Worm (Caenorhabditis elegans) whole organism, L4 larva: ENCODE data around the gene ttr-20.

Experiments
- F10B5.3 ChIP-seq: sonication (generic microtip); optimal IDR thresholded peaks from 2 replicates; lab custom pipeline; 2016; ENCODE audit warnings: mild to moderate bottlenecking, missing genetic modification characterization, missing compliant biosample characterization
- F37D6.2 ChIP-seq: sonication (generic microtip); optimal IDR thresholded peaks from 2 replicates; lab custom pipeline; 2016; ENCODE audit warnings: mild to moderate bottlenecking, missing genetic modification characterization, missing compliant biosample characterization
- F44E2.7 ChIP-seq: fragments of 200-800 bp; sonication (Bioruptor generic); IDR thresholded peaks from 2 replicates; pipeline ENCODE4 v2.1.2; 2022; ENCODE audit warnings: missing genetic modification characterization, missing compliant biosample characterization
- F49E8.2 ChIP-seq: sonication (generic microtip); optimal IDR thresholded peaks from 2 replicates; lab custom pipeline; 2016; ENCODE audit warnings: missing compliant biosample characterization, mild to moderate bottlenecking, missing genetic modification characterization, borderline replicate concordance
- T20F7.1 ChIP-seq: fragments of 200-800 bp; sonication (Bioruptor generic); optimal IDR thresholded peaks from 2 replicates; lab custom pipeline; 2018; ENCODE audit warnings: mild to moderate bottlenecking, missing genetic modification characterization, missing compliant biosample characterization
- T26A8.4 ChIP-seq: fragments of 200-800 bp; sonication (Bioruptor generic); IDR thresholded peaks from 2 replicates; pipeline ENCODE4 v1.3.6; 2022; ENCODE audit warnings: missing genetic modification characterization, missing compliant biosample characterization
- Y5F2A.4 ChIP-seq: fragments of 200-800 bp; sonication (Bioruptor generic); optimal IDR thresholded peaks from 2 replicates; lab custom pipeline; 2018; ENCODE audit warnings: mild to moderate bottlenecking, missing genetic modification characterization, missing compliant biosample characterization
- aha-1 ChIP-seq: fragments of 150-350 bp; peaks from one replicate; lab custom pipeline; 2014; ENCODE audit warnings: missing biosample characterization, missing genetic modification characterization
- arid-1 ChIP-seq: fragments of 200-800 bp; sonication (Bioruptor generic); conservative IDR thresholded peaks from 2 replicates; pipeline ENCODE4 v1.3.6; 2022; ENCODE audit warnings: missing genetic modification reagents, missing genetic modification characterization, missing compliant biosample characterization
- attf-4 ChIP-seq: sonication (generic microtip); optimal IDR thresholded peaks from 3 replicates; lab custom pipeline; 2017; ENCODE audit warnings: missing biosample characterization, missing genetic modification characterization
- ceh-32 ChIP-seq: sonication (generic microtip); optimal IDR thresholded peaks from 2 replicates; lab custom pipeline; 2016; ENCODE audit warnings: mild to moderate bottlenecking, missing genetic modification characterization, missing compliant biosample characterization; ENCODE audit not compliant: poor library complexity
- ceh-82 ChIP-seq: sonication (generic microtip); optimal IDR thresholded peaks from 2 replicates; lab custom pipeline; 2017; ENCODE audit warnings: missing biosample characterization, missing genetic modification characterization
- cey-2 ChIP-seq: sonication (generic microtip); optimal IDR thresholded peaks from 3 replicates; lab custom pipeline; 2017; ENCODE audit warnings: missing genetic modification characterization, mild to moderate bottlenecking, missing compliant biosample characterization, antibody characterized with exemption, borderline replicate concordance; ENCODE audit not compliant: insufficient read depth
- daf-16 ChIP-seq, 3 experiments: sonication (generic microtip); optimal IDR thresholded peaks; 2 replicates each; lab custom pipeline; 2016 to 2017; ENCODE audit warnings: missing genetic modification characterization in 3 of 3, missing genetic modification reagents in 3 of 3, mild to moderate bottlenecking in 2 of 3, missing compliant biosample characterization in 2 of 3, missing biosample characterization in 1 of 3, moderate library complexity in 1 of 3
- daf-8 ChIP-seq: fragments of 200-800 bp; sonication (Bioruptor generic); IDR thresholded peaks from 2 replicates; pipeline ENCODE4 v1.3.6; 2022; ENCODE audit warnings: missing genetic modification characterization, missing compliant biosample characterization
- dmd-6 ChIP-seq: fragments of 200-800 bp; sonication (Bioruptor generic); IDR thresholded peaks from 2 replicates; pipeline ENCODE4 v1.3.6; 2022; ENCODE audit warnings: missing genetic modification reagents, missing genetic modification characterization, missing compliant biosample characterization
- dmd-8 ChIP-seq: fragments of 200-800 bp; sonication (Bioruptor generic); IDR thresholded peaks from 2 replicates; pipeline ENCODE4 v1.3.6; 2022; ENCODE audit warnings: missing genetic modification characterization, missing compliant biosample characterization
- duxl-1 ChIP-seq: sonication (generic microtip); optimal IDR thresholded peaks from 2 replicates; lab custom pipeline; 2016; ENCODE audit warnings: mild to moderate bottlenecking, missing genetic modification characterization, moderate library complexity, missing compliant biosample characterization; ENCODE audit not compliant: poor library complexity
- dve-1 ChIP-seq: sonication (generic microtip); optimal IDR thresholded peaks from 2 replicates; lab custom pipeline; 2017; ENCODE audit warnings: antibody characterized with exemption, mild to moderate bottlenecking, missing genetic modification characterization, missing compliant biosample characterization; ENCODE audit not compliant: insufficient read depth
- fkh-10 ChIP-seq: fragments of 150-350 bp; optimal IDR thresholded peaks from 2 replicates; lab custom pipeline; 2014; ENCODE audit warnings: missing biosample characterization, missing genetic modification reagents, missing genetic modification characterization
- fos-1 ChIP-seq: fragments of 150-350 bp; optimal IDR thresholded peaks from 2 replicates; lab custom pipeline; 2014; ENCODE audit warnings: missing biosample characterization, missing genetic modification characterization
- hif-1 ChIP-seq, 2 experiments: sonication (generic microtip); optimal IDR thresholded peaks; 2 replicates each; lab custom pipeline; 2016 to 2017; ENCODE audit warnings: missing compliant biosample characterization in 2 of 2, missing genetic modification characterization in 2 of 2, missing genetic modification reagents in 2 of 2, missing genotype in 2 of 2, mild to moderate bottlenecking in 1 of 2
- hlh-11 ChIP-seq: fragments of 200-800 bp; sonication (Bioruptor generic); optimal IDR thresholded peaks from 2 replicates; lab custom pipeline; 2018; ENCODE audit warnings: mild to moderate bottlenecking, missing genetic modification characterization, missing compliant biosample characterization
- hlh-30 ChIP-seq: sonication (generic microtip); optimal IDR thresholded peaks from 2 replicates; lab custom pipeline; 2017; ENCODE audit warnings: antibody characterized with exemption, mild to moderate bottlenecking, missing genetic modification characterization, missing compliant biosample characterization; ENCODE audit not compliant: insufficient read depth
- lin-13 ChIP-seq: fragments of 150-350 bp; optimal IDR thresholded peaks from 2 replicates; lab custom pipeline; 2014; ENCODE audit warnings: missing biosample characterization, missing genetic modification reagents, missing genetic modification characterization
- lin-38 ChIP-seq: fragments of 200-800 bp; sonication (Bioruptor generic); IDR thresholded peaks from 2 replicates; pipeline ENCODE4 v1.3.6; 2022; ENCODE audit warnings: missing genetic modification reagents, missing genetic modification characterization, missing compliant biosample characterization
- mdl-1 ChIP-seq, 2 experiments: fragments of 150-350 bp in 1 of 2; sonication (generic microtip) in 1 of 2; optimal IDR thresholded peaks; 2 replicates each; lab custom pipeline; 2014 to 2017; ENCODE audit warnings: missing biosample characterization in 2 of 2, missing genetic modification characterization in 2 of 2
- mep-1 ChIP-seq: fragments of 150-350 bp; sonication (generic microtip); optimal IDR thresholded peaks from 3 replicates; lab custom pipeline; 2014; ENCODE audit warnings: missing biosample characterization, missing genetic modification characterization
- mes-2 ChIP-seq: sonication (generic microtip); optimal IDR thresholded peaks from 2 replicates; lab custom pipeline; 2016; ENCODE audit warnings: missing genotype, mild to moderate bottlenecking, missing genetic modification characterization, missing compliant biosample characterization; ENCODE audit not compliant: poor library complexity, severe bottlenecking
- mxl-3 ChIP-seq: fragments of 200-800 bp; sonication (Bioruptor generic); optimal IDR thresholded peaks from 2 replicates; lab custom pipeline; 2018; ENCODE audit warnings: mild to moderate bottlenecking, missing genetic modification characterization, missing compliant biosample characterization
- nhr-10 ChIP-seq: fragments of 150-350 bp; optimal IDR thresholded peaks from 2 replicates; lab custom pipeline; 2014; ENCODE audit warnings: missing biosample characterization, missing genetic modification characterization
- nhr-111 ChIP-seq: fragments of 200-800 bp; sonication (Bioruptor generic); optimal IDR thresholded peaks from 2 replicates; lab custom pipeline; 2018; ENCODE audit warnings: mild to moderate bottlenecking, missing genetic modification characterization, missing compliant biosample characterization
- nhr-237 ChIP-seq: sonication (generic microtip); optimal IDR thresholded peaks from 2 replicates; lab custom pipeline; 2017; ENCODE audit warnings: missing biosample characterization, missing genetic modification characterization
- nhr-25 ChIP-seq: sonication (generic microtip); optimal IDR thresholded peaks from 2 replicates; lab custom pipeline; 2017; ENCODE audit warnings: missing genetic modification characterization, mild to moderate bottlenecking, missing compliant biosample characterization, antibody characterized with exemption, moderate library complexity, borderline replicate concordance; ENCODE audit not compliant: insufficient read depth
- nhr-28 ChIP-seq: fragments of 150-350 bp; optimal IDR thresholded peaks from 2 replicates; lab custom pipeline; 2014; ENCODE audit warnings: missing biosample characterization, missing genetic modification characterization
- nhr-48 ChIP-seq: sonication (generic microtip); optimal IDR thresholded peaks from 2 replicates; lab custom pipeline; 2016; ENCODE audit warnings: mild to moderate bottlenecking, missing genetic modification characterization, missing compliant biosample characterization
- rbr-2 ChIP-seq: sonication (generic microtip); optimal IDR thresholded peaks from 2 replicates; lab custom pipeline; 2016; ENCODE audit warnings: missing genotype, missing genetic modification characterization, missing compliant biosample characterization
- saeg-2 ChIP-seq: fragments of 200-800 bp; sonication (Bioruptor generic); IDR thresholded peaks from 2 replicates; pipeline ENCODE4 v1.3.6; 2022; ENCODE audit warnings: missing genetic modification reagents, missing genetic modification characterization, missing compliant biosample characterization
- set-16 ChIP-seq: fragments of 200-800 bp; sonication (Bioruptor generic); IDR thresholded peaks from 2 replicates; pipeline ENCODE4 v1.3.6; 2022; ENCODE audit warnings: missing genetic modification reagents, missing genetic modification characterization, missing compliant biosample characterization
- skn-1 ChIP-seq: fragments of 150-350 bp; optimal IDR thresholded peaks from 2 replicates; lab custom pipeline; 2014; ENCODE audit warnings: missing biosample characterization, missing genetic modification characterization
- spr-3 ChIP-seq: fragments of 200-800 bp; sonication (Bioruptor generic); optimal IDR thresholded peaks from 2 replicates; lab custom pipeline; 2018; ENCODE audit warnings: mild to moderate bottlenecking, missing genetic modification characterization, missing compliant biosample characterization
- tra-1 ChIP-seq: fragments of 200-800 bp; sonication (Bioruptor generic); IDR thresholded peaks from 2 replicates; pipeline ENCODE4 v1.3.6; 2022; ENCODE audit warnings: missing genetic modification reagents, missing genetic modification characterization, missing compliant biosample characterization
- unc-62 ChIP-seq, 3 experiments: fragments of 150-350 bp in 1 of 3; sonication (generic microtip); optimal IDR thresholded peaks in 2 of 3; peaks in 1 of 3; 1 replicate in 1 of 3; 2 replicates in 2 of 3; lab custom pipeline; 2014 to 2017; ENCODE audit warnings: missing biosample characterization in 3 of 3, missing genetic modification characterization in 3 of 3, missing genetic modification reagents in 3 of 3, missing genotype in 1 of 3
- zfp-2 ChIP-seq: sonication (generic microtip); optimal IDR thresholded peaks from 2 replicates; lab custom pipeline; 2016; ENCODE audit warnings: mild to moderate bottlenecking, missing genetic modification characterization, missing compliant biosample characterization
- zip-2 ChIP-seq: fragments of 150-350 bp; optimal IDR thresholded peaks from 2 replicates; lab custom pipeline; 2014; ENCODE audit warnings: missing biosample characterization, missing genetic modification characterization
- ztf-11 ChIP-seq: fragments of 150-350 bp; optimal IDR thresholded peaks from 2 replicates; lab custom pipeline; 2014; ENCODE audit warnings: missing biosample characterization, missing genetic modification characterization

Gene ttr-20

DNA sequence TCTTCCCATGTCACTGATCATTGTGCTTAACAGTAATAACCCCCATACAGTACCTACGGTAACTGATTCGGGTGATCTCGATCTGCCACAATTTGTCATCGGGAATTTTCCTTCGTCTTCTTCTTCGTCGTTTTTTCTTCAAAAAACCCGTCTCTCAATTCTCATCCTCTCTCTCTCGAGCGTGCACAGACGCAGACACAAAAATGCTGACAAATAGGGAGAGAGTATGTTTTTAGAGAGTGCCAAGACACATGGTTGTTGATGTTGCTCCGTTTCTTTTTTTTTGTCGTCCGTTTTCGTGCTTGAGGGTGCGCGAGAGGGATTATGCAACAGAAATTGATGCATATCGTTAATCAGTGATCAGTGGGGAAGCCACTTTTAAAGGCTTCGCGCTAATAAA is 31.2 kb upstream of the ttr-20 start (continued):
- no peak for TF ChIP-seq arid-1 (GFP tag; lab: Robert Waterston, UW)
- TF ChIP-seq duxl-1 (tag; lab: Kevin White, UChicago) = peak; percentile 18
- peak; percentile 80 for TF ChIP-seq hlh-11 (tag; lab: Kevin White, UChicago)
- TF ChIP-seq cey-2 = no peak
- peak; percentile 60 for TF ChIP-seq nhr-10 (tag; lab: Kevin White, UChicago)
- peak; percentile 28 for TF ChIP-seq fkh-10 (GFP tag; lab: Kevin White, UChicago)
- no peak for TF ChIP-seq nhr-237 (tag; lab: Kevin White, UChicago)
- TF ChIP-seq skn-1 (tag; lab: Kevin White, UChicago) = no peak
- TF ChIP-seq F37D6.2 (tag; lab: Kevin White, UChicago) = no peak
- TF ChIP-seq ceh-32 (tag; lab: Kevin White, UChicago) = no peak
- TF ChIP-seq zfp-2 = no peak
- TF ChIP-seq rbr-2 (tag; lab: Kevin White, UChicago) = peak; percentile 46
- TF ChIP-seq zip-2 (tag; lab: Kevin White, UChicago) = no peak
- TF ChIP-seq spr-3 = no peak
- TF ChIP-seq F10B5.3 (tag; lab: Kevin White, UChicago) = no peak
- TF ChIP-seq daf-8 = no peak
- no peak for TF ChIP-seq nhr-111 (GFP tag; lab: Kevin White, UChicago)
- TF ChIP-seq lin-38 (GFP tag; lab: Robert Waterston, UW) = 0 out of 2 replicates have a peak, but pooled peaks have one; percentile 33
- peak; percentile 9 for TF ChIP-seq lin-13 (GFP tag; lab: Kevin White, UChicago)
- no peak for TF ChIP-seq attf-4 (tag; lab: Kevin White, UChicago)
- TF ChIP-seq tra-1 = no peak
- TF ChIP-seq ceh-82 = no peak
- TF ChIP-seq ztf-11 (tag; lab: Kevin White, UChicago) = no peak
- no peak for TF ChIP-seq T20F7.1 (GFP tag; lab: Kevin White, UChicago)
- no peak for TF ChIP-seq T26A8.4
- TF ChIP-seq fos-1 (tag; lab: Kevin White, UChicago) = no peak
- TF ChIP-seq hif-1 (tag; optimal IDR thresholded peaks at IDR 0.05; lab: Kevin White, UChicago) = peak in 1 of 2 experiments; percentile 57
- no peak for TF ChIP-seq Y5F2A.4 (GFP tag; lab: Kevin White, UChicago)

DNA sequence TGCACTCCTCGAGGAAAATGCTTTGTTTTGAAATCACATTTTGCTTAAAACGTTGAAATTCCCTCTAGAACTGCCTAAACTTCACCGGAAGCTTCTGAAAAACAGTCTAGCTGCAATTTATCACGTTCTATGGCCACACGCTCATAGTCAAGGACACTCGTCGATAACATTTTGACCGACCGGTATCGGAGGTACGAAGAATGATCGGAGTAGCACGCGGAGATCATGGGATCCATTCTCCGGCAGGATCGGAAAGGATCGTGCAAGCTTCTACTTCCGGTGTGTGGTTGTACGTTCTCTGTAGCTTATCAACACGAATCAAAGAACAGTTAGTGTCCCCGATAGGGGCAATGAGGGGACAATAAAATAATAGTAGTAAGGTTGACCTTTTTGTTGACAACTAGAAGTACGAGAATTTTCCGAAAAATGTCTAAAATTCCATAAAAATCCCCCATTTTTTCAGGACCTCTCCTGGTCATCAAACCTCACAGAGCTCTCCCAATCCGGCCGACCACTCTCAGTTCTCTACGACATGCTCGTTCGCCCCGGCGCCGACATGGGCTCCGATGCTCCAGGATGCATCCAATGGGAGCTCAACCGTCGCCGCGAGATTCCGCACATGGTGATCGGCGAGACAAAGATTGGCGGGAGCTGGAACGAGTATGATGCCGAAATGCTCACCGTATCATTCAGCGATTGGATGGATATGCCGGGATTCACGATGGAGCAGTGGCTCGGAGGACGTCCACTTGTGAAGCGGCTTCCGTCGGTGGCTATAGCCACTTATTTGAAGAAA is 30.3 kb upstream of the ttr-20 start:
- TF ChIP-seq mes-2 = peak; percentile 28
- TF ChIP-seq mdl-1 (tag; optimal IDR thresholded peaks at IDR 0.05; lab: Kevin White, UChicago) = peak in 1 of 2 experiments; percentile 66
- TF ChIP-seq unc-62 (GFP tag; optimal IDR thresholded peaks at IDR 0.05 in 1 of 2; lab: Kevin White, UChicago) = peak in 1 of 2 experiments; percentile 74
- no peak for TF ChIP-seq unc-62 (tag; optimal IDR thresholded peaks at IDR 0.05; lab: Kevin White, UChicago)
- TF ChIP-seq daf-16 (GFP tag; optimal IDR thresholded peaks at IDR 0.05; lab: Kevin White, UChicago) = no peak
- peak; percentile 38 for TF ChIP-seq daf-16 (tag; optimal IDR thresholded peaks at IDR 0.05; lab: Kevin White, UChicago)
- TF ChIP-seq hlh-11 (tag; lab: Kevin White, UChicago) = peak; percentile 62
- TF ChIP-seq hlh-30 (tag; lab: Kevin White, UChicago) = peak; percentile 85
- 0 out of 2 replicates have a peak, but pooled peaks have one; percentile 4 for TF ChIP-seq F44E2.7 (GFP tag; lab: Robert Waterston, UW)
- no peak for TF ChIP-seq saeg-2 (GFP tag; lab: Robert Waterston, UW)
- no peak for TF ChIP-seq ceh-32 (tag; lab: Kevin White, UChicago)
- TF ChIP-seq mep-1 (tag; lab: Kevin White, UChicago) = peak; percentile 29
- peak; percentile 22 for TF ChIP-seq mxl-3 (GFP tag; lab: Kevin White, UChicago)
- TF ChIP-seq lin-38 (GFP tag; lab: Robert Waterston, UW) = no peak
- peak; percentile 47 for TF ChIP-seq dve-1 (tag; lab: Kevin White, UChicago)
- no peak for TF ChIP-seq F49E8.2 (tag; lab: Kevin White, UChicago)
- TF ChIP-seq nhr-28 (tag; lab: Kevin White, UChicago) = peak; percentile 86
- peak; percentile 98 for TF ChIP-seq aha-1 (tag; lab: Kevin White, UChicago)
- TF ChIP-seq dmd-8 (GFP tag; lab: Robert Waterston, UW) = no peak
- no peak for TF ChIP-seq duxl-1 (tag; lab: Kevin White, UChicago)
- TF ChIP-seq hif-1 (tag; optimal IDR thresholded peaks at IDR 0.05; lab: Kevin White, UChicago) = peak; percentile 55 to 71
- peak; percentile 84 for TF ChIP-seq set-16 (GFP tag; lab: Robert Waterston, UW)
- TF ChIP-seq dmd-6 (GFP tag; lab: Robert Waterston, UW) = peak; percentile 20
- TF ChIP-seq nhr-25 (tag; lab: Kevin White, UChicago) = peak; percentile 37
- peak; percentile 47 for TF ChIP-seq nhr-48 (tag; lab: Kevin White, UChicago)
- TF ChIP-seq, all 104 proteins: peak for 17
